Fruit fly (Drosophila melanogaster) whole organism, wandering third instar larva: ENCODE measurements around the gene Ubc7.

ENCODE experiments used
- Abd-B ChIP-seq: fragments of >200 bp; optimal IDR thresholded peaks from 2 replicates; lab custom pipeline; 2017; ENCODE audit warnings: missing biosample characterization, missing genetic modification characterization
- CG32264 ChIP-seq: fragments of 200-800 bp; sonication (Bioruptor generic); optimal IDR thresholded peaks from 2 replicates; lab custom pipeline; 2016; ENCODE audit warnings: missing biosample characterization, missing genetic modification characterization
- CG9705 ChIP-seq: fragments of 200-800 bp; sonication (Bioruptor generic); optimal IDR thresholded peaks from 2 replicates; lab custom pipeline; 2018; ENCODE audit warnings: missing biosample characterization, mild to moderate bottlenecking, missing genetic modification characterization
- CrebA ChIP-seq: fragments of 200-800 bp; sonication (Bioruptor generic); optimal IDR thresholded peaks from 2 replicates; lab custom pipeline; 2016; ENCODE audit warnings: missing biosample characterization, mild to moderate bottlenecking, missing genetic modification characterization, borderline replicate concordance
- Dfd ChIP-seq: fragments of >200 bp; optimal IDR thresholded peaks from 2 replicates; lab custom pipeline; 2017; ENCODE audit warnings: missing biosample characterization, missing genetic modification characterization
- Dif ChIP-seq: fragments of 200-275, 200-300 bp; sonication (Bioruptor generic); optimal IDR thresholded peaks from 2 replicates; lab custom pipeline; 2018; ENCODE audit warnings: missing biosample characterization, missing genetic modification characterization; ENCODE audit not compliant: partially characterized antibody
- GATAd ChIP-seq: sonication (Bioruptor generic); optimal IDR thresholded peaks from 2 replicates; lab custom pipeline; 2016; ENCODE audit warnings: missing biosample characterization, missing genetic modification characterization
- HLH106 ChIP-seq: fragments of 200-800 bp; optimal IDR thresholded peaks from 3 replicates; lab custom pipeline; 2019; ENCODE audit warnings: missing biosample characterization, mild to moderate bottlenecking, missing genetic modification characterization, moderate library complexity
- Hnf4 ChIP-seq: fragments of 200-800 bp; sonication (Bioruptor generic); optimal IDR thresholded peaks from 2 replicates; lab custom pipeline; 2016; ENCODE audit warnings: missing biosample characterization, mild to moderate bottlenecking, missing genetic modification characterization
- Hr78 ChIP-seq: fragments of >200 bp; optimal IDR thresholded peaks from 2 replicates; lab custom pipeline; 2017; ENCODE audit warnings: missing biosample characterization, missing genetic modification characterization
- Hr83 ChIP-seq: fragments of 200-300 bp; sonication (Bioruptor generic); optimal IDR thresholded peaks from 2 replicates; lab custom pipeline; 2016; ENCODE audit warnings: missing biosample characterization, mild to moderate bottlenecking, missing genetic modification characterization, moderate library complexity; ENCODE audit not compliant: poor library complexity, severe bottlenecking
- Jra ChIP-seq: sonication (Bioruptor generic); optimal IDR thresholded peaks from 2 replicates; lab custom pipeline; 2016; ENCODE audit warnings: missing biosample characterization, missing genetic modification characterization
- Mio ChIP-seq: sonication (Bioruptor generic); optimal IDR thresholded peaks from 2 replicates; lab custom pipeline; 2016; ENCODE audit warnings: missing biosample characterization, missing genetic modification characterization
- Myc ChIP-seq: fragments of >200 bp; optimal IDR thresholded peaks from 2 replicates; lab custom pipeline; 2017
- N ChIP-seq: fragments of >200 bp; optimal IDR thresholded peaks from 2 replicates; lab custom pipeline; 2018; ENCODE audit warnings: missing biosample characterization, missing external identifiers, missing genetic modification characterization
- OdsH ChIP-seq: fragments of 200-800 bp; sonication (Bioruptor generic); optimal IDR thresholded peaks from 2 replicates; lab custom pipeline; 2016; ENCODE audit warnings: missing biosample characterization, mild to moderate bottlenecking, missing genetic modification characterization
- Rel ChIP-seq, 2 experiments: fragments of 200-800 bp; sonication (Bioruptor generic) in 1 of 2; optimal IDR thresholded peaks; 2 replicates in 1 of 2; 3 replicates in 1 of 2; lab custom pipeline; 2016 to 2019; ENCODE audit warnings: mild to moderate bottlenecking in 2 of 2, missing biosample characterization in 2 of 2, missing genetic modification characterization in 2 of 2, moderate library complexity in 1 of 2
- Sp1 ChIP-seq: fragments of 200-800 bp; sonication (Bioruptor generic); optimal IDR thresholded peaks from 3 replicates; lab custom pipeline; 2019; ENCODE audit warnings: missing biosample characterization, mild to moderate bottlenecking, missing genetic modification characterization, moderate library complexity
- Vsx2 ChIP-seq: fragments of 200-300, 225-300 bp; sonication (Bioruptor generic); optimal IDR thresholded peaks from 2 replicates; lab custom pipeline; 2018; ENCODE audit warnings: missing biosample characterization, missing genetic modification characterization; ENCODE audit not compliant: partially characterized antibody
- br ChIP-seq: fragments of 200-800 bp; sonication (Bioruptor generic); optimal IDR thresholded peaks from 2 replicates; lab custom pipeline; 2016; ENCODE audit warnings: missing biosample characterization, missing genetic modification characterization
- brk ChIP-seq: fragments of 200-800 bp; sonication (Bioruptor generic); optimal IDR thresholded peaks from 2 replicates; lab custom pipeline; 2016; ENCODE audit warnings: missing biosample characterization, mild to moderate bottlenecking, missing genetic modification characterization
- dl ChIP-seq, 2 experiments: fragments of 175-275, 200-275 bp in 1 of 2; fragments of 200-275 bp in 1 of 2; sonication (Bioruptor generic); optimal IDR thresholded peaks; lab custom pipeline; 2018; ENCODE audit warnings: mild to moderate bottlenecking in 2 of 2, missing biosample characterization in 2 of 2, missing genetic modification characterization in 2 of 2, moderate library complexity in 2 of 2; ENCODE audit not compliant: partially characterized antibody in 2 of 2, insufficient read depth in 1 of 2
- dmrt93B ChIP-seq: fragments of 200-800 bp; sonication (Bioruptor generic); optimal IDR thresholded peaks from 2 replicates; lab custom pipeline; 2018; ENCODE audit warnings: missing biosample characterization, mild to moderate bottlenecking, missing genetic modification characterization
- dsf ChIP-seq: sonication (Bioruptor generic); optimal IDR thresholded peaks from 2 replicates; lab custom pipeline; 2016; ENCODE audit warnings: missing biosample characterization, missing genetic modification characterization, borderline replicate concordance
- ey ChIP-seq: fragments of 200-800 bp; sonication (Bioruptor generic); optimal IDR thresholded peaks from 2 replicates; lab custom pipeline; 2016; ENCODE audit warnings: missing biosample characterization, missing genetic modification characterization
- foxo ChIP-seq, 2 experiments: fragments of 200-800 bp; sonication (Bioruptor generic); optimal IDR thresholded peaks; 2 replicates in 1 of 2; 3 replicates in 1 of 2; lab custom pipeline; 2016 to 2017; ENCODE audit warnings: missing biosample characterization in 2 of 2, missing genetic modification characterization in 2 of 2
- fru ChIP-seq: fragments of 200-800 bp; sonication (Bioruptor generic); optimal IDR thresholded peaks from 3 replicates; lab custom pipeline; 2016; ENCODE audit warnings: missing biosample characterization, mild to moderate bottlenecking, missing genetic modification characterization
- h ChIP-seq: fragments of 200-800 bp; sonication (Bioruptor generic); optimal IDR thresholded peaks from 3 replicates; lab custom pipeline; 2016; ENCODE audit warnings: missing biosample characterization, mild to moderate bottlenecking, missing genetic modification characterization
- jim ChIP-seq: fragments of 175-275, 200-325 bp; sonication (Bioruptor generic); optimal IDR thresholded peaks from 2 replicates; lab custom pipeline; 2016; ENCODE audit warnings: missing biosample characterization, mild to moderate bottlenecking, missing genetic modification characterization
- lola ChIP-seq: fragments of >200 bp; optimal IDR thresholded peaks from 2 replicates; lab custom pipeline; 2017; ENCODE audit warnings: missing biosample characterization, missing genetic modification characterization
- pan ChIP-seq: fragments of >200 bp; optimal IDR thresholded peaks from 2 replicates; lab custom pipeline; 2017
- psq ChIP-seq: fragments of 200-800 bp; sonication (Bioruptor generic); optimal IDR thresholded peaks from 3 replicates; lab custom pipeline; 2017; ENCODE audit warnings: missing biosample characterization, mild to moderate bottlenecking, missing genetic modification characterization, moderate library complexity
- rgr ChIP-seq: fragments of 200-800 bp; sonication (Bioruptor generic); optimal IDR thresholded peaks from 3 replicates; lab custom pipeline; 2016; ENCODE audit warnings: missing biosample characterization, mild to moderate bottlenecking, missing genetic modification characterization
- sage ChIP-seq: fragments of 200-800 bp; sonication (Bioruptor generic); optimal IDR thresholded peaks from 2 replicates; lab custom pipeline; 2016; ENCODE audit warnings: missing biosample characterization, mild to moderate bottlenecking, missing genetic modification characterization
- sv ChIP-seq: fragments of 200-800 bp; sonication (Bioruptor generic); optimal IDR thresholded peaks from 3 replicates; lab custom pipeline; 2016; ENCODE audit warnings: missing biosample characterization, missing genetic modification characterization
- tai ChIP-seq: sonication (Bioruptor generic); optimal IDR thresholded peaks from 2 replicates; lab custom pipeline; 2016; ENCODE audit warnings: missing biosample characterization, missing genetic modification characterization
- usp ChIP-seq: fragments of >200 bp; optimal IDR thresholded peaks from 2 replicates; lab custom pipeline; 2017; ENCODE audit warnings: missing biosample characterization, missing genetic modification characterization
- woc ChIP-seq: sonication (Bioruptor generic); optimal IDR thresholded peaks from 2 replicates; lab custom pipeline; 2016; ENCODE audit warnings: missing biosample characterization, mild to moderate bottlenecking, missing genetic modification characterization

Gene Ubc7

DNA sequence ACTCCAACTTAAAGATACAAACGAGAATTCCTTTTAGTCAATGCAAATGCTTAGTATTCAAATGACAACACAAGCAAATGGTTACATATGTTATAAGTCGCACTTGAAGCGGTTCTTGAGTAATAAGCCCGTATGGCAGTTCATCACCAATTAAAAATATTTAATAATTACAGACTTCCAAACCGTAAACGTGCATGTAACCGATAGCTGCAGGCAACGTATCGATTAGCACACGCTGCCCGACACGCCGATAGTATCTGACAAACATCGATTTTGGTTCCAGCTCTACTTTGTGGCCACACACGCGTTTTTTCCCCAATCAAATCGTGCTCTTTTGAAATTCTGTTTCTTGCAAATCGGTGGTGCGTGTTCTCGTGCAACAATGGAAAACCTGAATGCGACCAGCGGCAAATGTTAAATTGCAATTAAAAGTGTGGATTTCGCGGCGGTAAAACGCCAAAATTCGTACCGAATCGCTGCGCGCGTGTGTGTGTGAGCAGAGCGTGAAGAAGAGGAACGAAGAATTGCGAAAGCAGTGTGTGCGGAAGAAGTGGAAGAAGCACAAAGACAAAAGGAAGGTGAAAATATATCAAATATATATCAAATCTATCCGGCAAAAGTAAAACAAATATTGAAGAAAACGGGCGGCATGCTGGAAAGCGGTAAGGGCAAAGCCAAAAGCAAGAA is 5.6 kb downstream of the Ubc7 start, which contains the start of the genes CG9784 and Nup153:
Gene CG9784, minus strand, starts transcription at position 238 of the 687 bp plus-strand sequence.
Gene Nup153, plus strand, starts transcription at position 264 of the 687 bp plus-strand sequence.
- TF ChIP-seq ey (GFP tag; lab: Kevin White, UChicago) (no peak), jim (GFP tag; lab: Kevin White, UChicago) (no peak), Myc (lab: Kevin White, UChicago) (peak; percentile 40), Jra (GFP tag; lab: Kevin White, UChicago) (no peak), CG9705 (GFP tag; lab: Kevin White, UChicago) (no peak), Rel (GFP tag; optimal IDR thresholded peaks at IDR 0.05; lab: Kevin White, UChicago) (no peak), Rel (tag; optimal IDR thresholded peaks at IDR 0.05; lab: Kevin White, UChicago) (peak; percentile 60)

DNA sequence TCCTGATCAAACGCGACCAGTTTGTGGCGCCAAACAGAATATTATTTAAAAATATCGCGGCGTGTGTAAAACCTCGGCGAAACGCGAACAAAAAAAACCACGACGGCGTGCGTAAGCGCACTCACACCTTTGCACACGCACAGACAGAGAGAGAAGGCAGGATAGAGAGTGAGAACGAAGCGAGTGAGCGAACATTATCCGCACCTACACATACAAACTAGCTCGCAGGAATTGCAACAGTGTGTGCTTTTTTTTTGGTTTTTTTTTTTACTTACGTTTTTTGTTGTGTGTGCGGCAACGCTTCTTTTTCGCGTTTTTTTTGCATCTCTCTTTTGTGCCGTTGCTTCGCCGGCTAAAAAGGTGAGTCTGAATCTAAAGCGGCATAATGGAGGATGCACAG is 6.3 kb downstream of the Ubc7 start:
- TF ChIP-seq N (peak; percentile 40), lola (GFP tag; lab: Kevin White, UChicago) (no peak), dl (GFP tag; optimal IDR thresholded peaks at IDR 0.05; lab: Kevin White, UChicago; ENCODE audit: insufficient read depth in 1 of 2, partially characterized antibody in 2 of 2) (peak in 1 of 2 experiments; percentile 58), Vsx2 (GFP tag; lab: Kevin White, UChicago) (no peak), CrebA (no peak), jim (GFP tag; lab: Kevin White, UChicago) (peak; percentile 97), CG9705 (GFP tag; lab: Kevin White, UChicago) (peak; percentile 31), GATAd (GFP tag; lab: Kevin White, UChicago) (no peak), Rel (GFP tag; optimal IDR thresholded peaks at IDR 0.05; lab: Kevin White, UChicago) (peak; percentile 98), Rel (tag; optimal IDR thresholded peaks at IDR 0.05; lab: Kevin White, UChicago) (peak; percentile 56), HLH106 (no peak), Jra (GFP tag; lab: Kevin White, UChicago) (peak; percentile 2), Myc (lab: Kevin White, UChicago) (no peak), brk (GFP tag; lab: Kevin White, UChicago) (no peak), tai (no peak), Hr83 (peak; percentile 71), sage (GFP tag; lab: Kevin White, UChicago) (peak; percentile 10), fru (GFP tag; lab: Kevin White, UChicago) (peak; percentile 16), Abd-B (no peak), rgr (GFP tag; lab: Kevin White, UChicago) (no peak), dmrt93B (GFP tag; lab: Kevin White, UChicago) (no peak), Sp1 (GFP tag; lab: Kevin White, UChicago) (peak; percentile 91), CG32264 (GFP tag; lab: Kevin White, UChicago) (peak; percentile 74), woc (GFP tag; lab: Kevin White, UChicago) (no peak), pan (lab: Kevin White, UChicago) (no peak), foxo (GFP tag; optimal IDR thresholded peaks at IDR 0.05; lab: Kevin White, UChicago) (peak in 1 of 2 experiments; percentile 85), usp (GFP tag; lab: Kevin White, UChicago) (no peak), Hnf4 (GFP tag; lab: Kevin White, UChicago) (no peak), br (GFP tag; lab: Kevin White, UChicago) (no peak), Hr78 (GFP tag; lab: Kevin White, UChicago) (no peak), Dif (GFP tag; lab: Kevin White, UChicago) (peak; percentile 58), Dfd (GFP tag; lab: Kevin White, UChicago) (no peak), ey (GFP tag; lab: Kevin White, UChicago) (no peak), Mio (GFP tag; lab: Kevin White, UChicago) (no peak), dsf (GFP tag; lab: Kevin White, UChicago) (no peak), sv (GFP tag; lab: Kevin White, UChicago) (no peak), OdsH (GFP tag; lab: Kevin White, UChicago) (no peak), h (GFP tag; lab: Kevin White, UChicago) (peak; percentile 30), psq (GFP tag; lab: Kevin White, UChicago) (peak; percentile 87)
- TF ChIP-seq, all 38 proteins: peak for 15
